Worm (Caenorhabditis elegans): Measurements from ENCODE around the gene T02H6.1.

Gene T02H6.1

DNA sequence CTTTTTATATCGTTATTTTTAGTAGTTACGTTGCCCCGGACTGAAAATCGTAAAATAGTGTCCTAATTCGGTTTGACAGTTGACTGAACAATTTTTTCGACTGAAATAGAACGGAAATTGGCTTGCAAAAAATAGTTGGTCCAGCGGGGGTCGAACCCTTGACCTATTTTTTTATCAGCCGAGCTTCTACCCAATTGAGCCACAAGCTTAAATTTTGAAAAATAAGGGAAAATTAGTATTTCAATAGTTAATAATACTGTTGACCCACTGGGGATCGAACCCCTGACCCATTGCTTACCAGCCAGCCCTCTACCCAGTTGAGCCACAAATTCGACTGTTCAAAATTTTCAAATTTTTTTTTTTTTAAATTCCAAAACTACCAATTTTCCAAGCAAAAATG lies 42.7 kb downstream of the T02H6.1 start:
- no peak for TF ChIP-seq nhr-77 (tag; optimal IDR thresholded peaks at IDR 0.05)
- TF ChIP-seq nhr-21 (tag; optimal IDR thresholded peaks at IDR 0.05) = no peak
- no peak for TF ChIP-seq egl-27 (tag; optimal IDR thresholded peaks at IDR 0.05)
- TF ChIP-seq ZK546.5 (tag; optimal IDR thresholded peaks at IDR 0.05) = no peak
- TF ChIP-seq alr-1 (tag; optimal IDR thresholded peaks at IDR 0.05) = no peak
- no peak for TF ChIP-seq R02D3.7 (tag; optimal IDR thresholded peaks at IDR 0.05)
- no peak for TF ChIP-seq fos-1 (tag; optimal IDR thresholded peaks at IDR 0.05)
- TF ChIP-seq F13H6.1 (tag; optimal IDR thresholded peaks at IDR 0.05) = no peak
- TF ChIP-seq crh-2 (tag; optimal IDR thresholded peaks at IDR 0.05) = no peak
- TF ChIP-seq C34F6.9 (tag; optimal IDR thresholded peaks at IDR 0.05) = no peak
- TF ChIP-seq ztf-1 (GFP tag; conservative IDR thresholded peaks at IDR 0.05) = no peak
- no peak for TF ChIP-seq nhr-12 (tag; optimal IDR thresholded peaks at IDR 0.05)
- no peak for TF ChIP-seq blmp-1 (tag; optimal IDR thresholded peaks at IDR 0.05; ENCODE audit: insufficient read depth)
- no peak for TF ChIP-seq mdl-1 (tag; optimal IDR thresholded peaks at IDR 0.05)
- TF ChIP-seq nhr-237 (tag; optimal IDR thresholded peaks at IDR 0.05) = no peak

DNA sequence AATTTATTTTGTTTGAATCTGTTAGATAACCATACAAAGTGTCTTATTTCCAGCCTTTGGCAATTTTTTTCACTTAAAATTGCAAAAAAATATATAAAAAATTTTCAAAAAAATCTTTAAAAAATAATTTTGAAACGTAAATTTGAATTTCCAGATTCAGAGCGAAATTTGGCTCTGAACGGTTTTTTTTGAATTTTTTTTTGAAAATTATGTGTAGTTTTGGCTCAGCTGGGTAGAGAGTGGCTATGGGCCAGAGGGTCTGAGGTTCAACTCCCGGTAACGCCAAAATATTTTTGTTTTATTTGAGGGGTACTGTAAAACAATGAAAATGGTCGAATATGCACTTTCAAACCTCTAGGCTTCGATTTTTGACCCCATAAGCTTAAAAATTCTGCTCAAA lies 44.3 kb downstream of the T02H6.1 start:
- TF ChIP-seq ceh-82 (tag; optimal IDR thresholded peaks at IDR 0.05) = no peak
- TF ChIP-seq lin-11 (tag; optimal IDR thresholded peaks at IDR 0.05) = no peak

DNA sequence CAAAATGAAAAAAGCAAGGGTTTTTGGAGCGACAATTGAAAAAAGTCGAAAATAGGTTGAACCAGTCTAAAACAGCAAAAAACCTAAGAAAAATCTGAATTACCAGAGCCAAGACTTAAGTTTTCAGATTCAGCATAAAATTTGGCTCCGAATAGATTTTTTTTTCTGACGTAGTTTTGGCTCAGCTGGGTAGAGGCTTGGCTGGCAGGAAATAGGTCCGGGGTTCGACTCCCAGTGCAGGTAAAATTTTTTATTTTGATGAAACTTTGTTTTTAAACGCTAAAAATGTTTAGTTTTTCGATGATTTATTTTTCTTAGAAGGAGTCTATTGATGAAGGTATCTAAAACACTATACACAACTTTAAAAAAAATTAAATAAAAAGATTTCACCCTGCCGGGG lies 45.8 kb downstream of the T02H6.1 start:
- TF ChIP-seq zag-1 (tag; optimal IDR thresholded peaks at IDR 0.05) (no peak), mdl-1 (tag; optimal IDR thresholded peaks at IDR 0.05) (no peak), crh-2 (tag; optimal IDR thresholded peaks at IDR 0.05) (no peak), peb-1 (tag; optimal IDR thresholded peaks at IDR 0.05) (no peak), C34F6.9 (tag; optimal IDR thresholded peaks at IDR 0.05) (no peak), ceh-16 (tag; optimal IDR thresholded peaks at IDR 0.05) (no peak), ztf-1 (GFP tag; conservative IDR thresholded peaks at IDR 0.05) (no peak), snpc-4 (tag; optimal IDR thresholded peaks at IDR 0.05) (no peak), nhr-10 (tag; optimal IDR thresholded peaks at IDR 0.05) (no peak), ztf-11 (tag; optimal IDR thresholded peaks at IDR 0.05) (no peak), nhr-237 (tag; optimal IDR thresholded peaks at IDR 0.05) (no peak), unc-55 (GFP tag; optimal IDR thresholded peaks at IDR 0.05) (no peak), elt-1 (tag; optimal IDR thresholded peaks at IDR 0.05) (no peak), gmeb-1 (tag; optimal IDR thresholded peaks at IDR 0.05) (no peak), nhr-11 (tag; optimal IDR thresholded peaks at IDR 0.05) (no peak), ZK546.5 (tag; optimal IDR thresholded peaks at IDR 0.05) (no peak), nhr-77 (tag; optimal IDR thresholded peaks at IDR 0.05) (no peak), lin-39 (tag; optimal IDR thresholded peaks at IDR 0.05) (no peak)

DNA sequence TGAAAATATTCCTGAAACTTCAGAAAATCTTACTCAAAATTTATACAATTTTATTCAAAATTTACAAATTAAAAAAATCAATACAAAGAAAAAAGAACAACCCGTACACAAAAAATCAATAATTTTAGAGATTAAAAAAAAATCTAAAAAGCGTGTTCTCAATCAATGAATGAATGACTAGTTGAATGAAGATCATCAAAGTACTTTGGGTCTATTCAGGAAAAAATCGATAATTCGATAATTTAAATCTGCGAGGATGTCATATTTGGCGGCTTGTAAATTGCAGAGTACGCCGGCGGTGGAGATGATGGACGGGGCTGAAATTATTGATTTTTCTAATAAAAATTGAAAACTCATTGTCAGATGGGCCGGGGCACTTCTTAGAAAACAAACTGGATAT lies 47.0 kb downstream of the T02H6.1 start:
- no peak for TF ChIP-seq ama-1 (optimal IDR thresholded peaks at IDR 0.05)

DNA sequence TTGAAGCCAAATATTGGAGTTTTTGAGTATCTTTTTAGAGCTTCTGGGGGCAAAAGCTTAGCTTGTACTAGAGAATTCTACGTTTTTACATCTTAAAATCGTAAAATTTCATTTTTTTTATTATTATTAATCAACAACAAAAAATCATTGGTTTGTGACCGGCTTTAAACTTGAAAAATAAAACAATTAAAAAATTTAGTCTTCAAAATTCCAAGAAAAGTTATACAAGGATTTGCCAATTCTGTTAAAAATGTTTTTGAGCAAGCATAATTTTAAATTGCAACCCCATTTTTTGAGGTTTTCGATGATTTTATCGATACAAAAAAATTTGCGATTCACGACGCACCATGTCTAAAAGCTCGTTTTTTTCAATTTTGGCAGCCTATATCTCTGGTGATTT lies 48.0 kb downstream of the T02H6.1 start:
- TF ChIP-seq ztf-11 (tag; optimal IDR thresholded peaks at IDR 0.05) (no peak), aly-2 (tag; optimal IDR thresholded peaks at IDR 0.05) (no peak), ceh-16 (tag; optimal IDR thresholded peaks at IDR 0.05) (no peak), snpc-4 (tag; optimal IDR thresholded peaks at IDR 0.05) (no peak)

DNA sequence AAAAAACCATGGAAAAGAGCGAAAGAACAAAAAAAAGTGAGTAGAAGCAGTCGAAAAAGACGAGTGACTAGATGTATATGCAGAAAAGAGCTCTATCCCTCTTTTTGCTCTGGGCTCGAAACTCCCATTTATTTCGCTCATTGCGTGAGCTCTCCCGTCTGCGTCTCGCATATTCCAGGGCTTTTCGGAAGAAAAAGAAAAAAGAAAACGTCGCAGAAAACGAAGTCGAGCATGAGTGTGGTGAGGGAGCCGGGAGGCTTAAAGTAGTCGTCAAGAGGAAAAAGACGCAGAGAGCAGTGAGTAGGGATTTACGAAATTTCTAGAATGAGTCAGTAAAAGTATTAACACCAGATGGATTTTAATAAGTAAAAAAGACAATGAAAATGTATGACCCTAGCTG lies 50.6 kb downstream of the T02H6.1 start:
- TF ChIP-seq Y55F3AM.14 (GFP tag; optimal IDR thresholded peaks at IDR 0.05) (peak; percentile 46), lsy-2 (tag; optimal IDR thresholded peaks at IDR 0.05) (peak in 1 of 2 experiments; percentile 59), zag-1 (tag; optimal IDR thresholded peaks at IDR 0.05) (peak; percentile 76), C34F6.9 (tag; optimal IDR thresholded peaks at IDR 0.05) (peak; percentile 76), skn-1 (tag; optimal IDR thresholded peaks at IDR 0.05) (no peak), lin-11 (tag; optimal IDR thresholded peaks at IDR 0.05) (peak; percentile 51), nhr-129 (tag; optimal IDR thresholded peaks at IDR 0.05) (peak; percentile 69), mdl-1 (tag; optimal IDR thresholded peaks at IDR 0.05) (peak in 1 of 2 experiments; percentile 23), nhr-6 (tag; optimal IDR thresholded peaks at IDR 0.05) (peak; percentile 7), lin-13 (GFP tag; optimal IDR thresholded peaks at IDR 0.05) (peak; percentile 2), crh-2 (tag; optimal IDR thresholded peaks at IDR 0.05) (peak; percentile 41), egl-27 (tag; optimal IDR thresholded peaks at IDR 0.05) (no peak), lin-39 (tag; optimal IDR thresholded peaks at IDR 0.05) (no peak), F13H6.1 (tag; optimal IDR thresholded peaks at IDR 0.05) (peak; percentile 45), mab-5 (tag; optimal IDR thresholded peaks at IDR 0.05) (peak; percentile 25), snpc-4 (tag; optimal IDR thresholded peaks at IDR 0.05) (no peak), unc-55 (GFP tag; optimal IDR thresholded peaks at IDR 0.05) (peak; percentile 85)

Data from whole organism, L2 larva.